Fruit fly (Drosophila melanogaster): Measurements from ENCODE around the gene PIG-F.

DNA sequence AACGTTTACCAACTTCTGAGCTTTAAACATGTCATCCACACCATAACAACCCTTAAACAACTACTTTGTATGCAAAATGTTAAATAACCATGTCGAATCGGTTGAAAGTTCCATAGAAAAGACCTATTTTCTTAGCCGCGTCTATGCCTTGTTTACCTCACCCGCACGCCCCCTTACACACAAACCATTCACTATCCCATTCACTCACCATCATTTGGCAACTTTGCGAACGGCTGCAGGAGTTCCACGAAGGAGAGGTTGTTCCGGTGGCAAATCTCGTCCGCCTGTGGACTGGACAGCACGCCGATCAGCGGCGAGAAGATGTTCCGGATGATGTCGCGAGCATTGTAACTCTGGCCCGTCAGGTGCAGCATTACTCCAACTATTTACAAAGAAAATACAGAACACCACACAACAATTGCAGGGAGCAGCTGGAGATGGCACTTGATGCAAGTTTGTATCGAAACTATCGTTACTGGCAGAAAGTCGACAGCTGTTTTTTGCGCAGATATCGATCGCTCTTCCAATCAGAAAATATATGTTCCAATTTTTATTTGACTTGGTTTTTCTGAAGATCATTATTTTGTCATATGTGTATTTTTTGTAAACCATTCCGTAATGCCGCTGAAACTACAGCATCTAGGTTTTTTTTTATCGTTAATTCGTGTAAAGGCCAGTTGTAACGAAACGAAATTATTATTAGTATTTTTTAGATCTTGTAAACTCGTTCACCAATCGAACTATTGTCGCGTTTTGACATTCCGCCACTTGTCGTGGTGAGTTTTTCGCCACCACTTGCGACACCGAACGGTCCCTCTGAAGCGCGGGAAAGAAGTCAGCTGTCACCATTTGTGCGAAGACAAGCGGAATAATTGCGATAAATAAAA, 6.1 kb downstream of the PIG-F start, which contains the start of gene asf1:
- TF ChIP-seq CG8301 (tag; optimal IDR thresholded peaks at IDR 0.05) (no peak), Ets98B (GFP tag; IDR thresholded peaks at IDR 0.05) (no peak; the same call in 1 of the 2 replicates), Pif1A (GFP tag; optimal IDR thresholded peaks at IDR 0.05) (no peak), CG17806 (tag; optimal IDR thresholded peaks at IDR 0.05) (no peak), CG32121 (GFP tag; IDR thresholded peaks at IDR 0.05) (peak; percentile 31; the same call in 1 of the 2 replicates)

Measured in whole organism, pupa.